Fruit fly (Drosophila melanogaster): ENCODE measurements around the gene Sras.
A peak's percentile ranks its signal among the peaks of the same experiment; 100 is the strongest.

Gene Sras

DNA sequence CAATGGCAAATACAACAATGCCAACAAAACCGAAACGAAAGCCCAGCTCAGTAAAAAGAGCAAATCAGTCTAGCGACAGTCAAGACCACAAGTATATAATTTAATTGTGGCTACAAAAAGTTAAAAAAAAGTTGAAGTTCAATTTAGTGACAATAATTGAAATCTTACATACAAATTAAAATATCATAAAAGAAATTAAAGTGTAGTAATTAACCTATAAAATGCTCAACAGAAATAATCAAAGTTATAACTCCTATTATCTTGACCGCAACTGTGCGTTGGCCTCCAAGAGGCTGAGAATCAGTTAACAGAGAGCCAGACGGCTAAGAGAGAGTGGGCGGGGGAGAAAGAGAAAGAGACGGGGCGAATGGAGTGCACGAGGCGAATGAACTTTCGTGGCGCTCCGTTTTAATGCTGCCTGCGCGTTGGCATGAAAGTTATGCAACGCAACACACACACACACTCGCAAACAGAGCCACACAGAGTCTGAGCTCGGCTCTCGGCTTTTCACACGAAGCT is 48.2 kb downstream of the Sras start (continued):
- peak; percentile 77 for TF ChIP-seq Nf-YB (GFP tag; optimal IDR thresholded peaks at IDR 0.05)
- peak; percentile 76 for TF ChIP-seq CG10431 (GFP tag; optimal IDR thresholded peaks at IDR 0.05)
- TF ChIP-seq CG12071 (GFP tag; optimal IDR thresholded peaks at IDR 0.05): no peak
- peak; percentile 60 for TF ChIP-seq CG1024 (GFP tag; IDR thresholded peaks at IDR 0.05)
- TF ChIP-seq fd64A (GFP tag; optimal IDR thresholded peaks at IDR 0.05): peak; percentile 49
- 0 out of 2 replicates have a peak, but pooled peaks have one; percentile 6 for TF ChIP-seq CG11247 (GFP tag; IDR thresholded peaks at IDR 0.05)
- peak; percentile 75 for TF ChIP-seq Hr3 (GFP tag; optimal IDR thresholded peaks at IDR 0.05)
- TF ChIP-seq cato (GFP tag; optimal IDR thresholded peaks at IDR 0.05; ENCODE audit: borderline replicate concordance): peak; percentile 38
- TF ChIP-seq cg (GFP tag; optimal IDR thresholded peaks at IDR 0.05): peak; percentile 48
- TF ChIP-seq sqz (GFP tag; optimal IDR thresholded peaks at IDR 0.05): peak; percentile 79
- TF ChIP-seq BEAF-32 (GFP tag; optimal IDR thresholded peaks at IDR 0.05): no peak
- TF ChIP-seq CG7271 (tag; optimal IDR thresholded peaks at IDR 0.05): peak; percentile 50
- TF ChIP-seq aop (GFP tag; IDR thresholded peaks at IDR 0.05): no peak
- TF ChIP-seq CG9215 (GFP tag; IDR thresholded peaks at IDR 0.05): no peak
- TF ChIP-seq CG2120 (GFP tag; optimal IDR thresholded peaks at IDR 0.05): peak; percentile 29
- TF ChIP-seq CG14667 (GFP tag; IDR thresholded peaks at IDR 0.05): peak; percentile 45
- TF ChIP-seq Side (GFP tag; optimal IDR thresholded peaks at IDR 0.05): peak; percentile 38
- no peak for TF ChIP-seq tll (GFP tag; optimal IDR thresholded peaks at IDR 0.05)
- TF ChIP-seq esg (GFP tag; conservative IDR thresholded peaks at IDR 0.05): peak; percentile 77
- TF ChIP-seq Trl (optimal IDR thresholded peaks at IDR 0.05): peak; percentile 6 to 46
- TF ChIP-seq Trl (GFP tag; optimal IDR thresholded peaks at IDR 0.05): peak; percentile 27
- TF ChIP-seq CG30403 (GFP tag; optimal IDR thresholded peaks at IDR 0.05): peak; percentile 82
- peak; percentile 1 for TF ChIP-seq Camta (GFP tag; optimal IDR thresholded peaks at IDR 0.05)
- TF ChIP-seq CG12769 (tag; optimal IDR thresholded peaks at IDR 0.05): peak; percentile 14
- TF ChIP-seq CG12104 (GFP tag; optimal IDR thresholded peaks at IDR 0.05): peak; percentile 41
- no peak for TF ChIP-seq HLH54F (GFP tag; optimal IDR thresholded peaks at IDR 0.05)
- no peak for TF ChIP-seq pzg (GFP tag; optimal IDR thresholded peaks at IDR 0.05)
- peak; percentile 65 for TF ChIP-seq wor (GFP tag; IDR thresholded peaks at IDR 0.05)
- 0 out of 2 replicates have a peak, but pooled peaks have one; percentile 16 for TF ChIP-seq Rfx (GFP tag; IDR thresholded peaks at IDR 0.05)
- no peak for TF ChIP-seq pita (GFP tag; optimal IDR thresholded peaks at IDR 0.05)
- TF ChIP-seq pho (GFP tag; optimal IDR thresholded peaks at IDR 0.05): peak; percentile 25
- TF ChIP-seq CG13287 (GFP tag; IDR thresholded peaks at IDR 0.05; ENCODE audit: partially characterized antibody): no peak
- peak; percentile 42 for TF ChIP-seq NC2β (GFP tag; optimal IDR thresholded peaks at IDR 0.05)
- peak; percentile 22 for TF ChIP-seq CG1832 (GFP tag; optimal IDR thresholded peaks at IDR 0.05)
- no peak for TF ChIP-seq Gsc (GFP tag; IDR thresholded peaks at IDR 0.05)
- TF ChIP-seq CG14965 (GFP tag; optimal IDR thresholded peaks at IDR 0.05; ENCODE audit: borderline replicate concordance): no peak
- peak; percentile 61 for TF ChIP-seq CG5245 (GFP tag; optimal IDR thresholded peaks at IDR 0.05)
- TF ChIP-seq CG7928 (GFP tag; optimal IDR thresholded peaks at IDR 0.05): no peak
- no peak for TF ChIP-seq CG32532 (GFP tag; IDR thresholded peaks at IDR 0.05)
- peak; percentile 64 for TF ChIP-seq CG12299 (tag; optimal IDR thresholded peaks at IDR 0.05)
- no peak for TF ChIP-seq CG42726 (GFP tag; IDR thresholded peaks at IDR 0.05; ENCODE audit: partially characterized antibody)
- no peak for TF ChIP-seq pan (optimal IDR thresholded peaks at IDR 0.05)
- peak in 1 of 2 experiments; percentile 66 for TF ChIP-seq pan (GFP tag; optimal IDR thresholded peaks at IDR 0.05 in 1 of 2, IDR thresholded peaks at IDR 0.05 in 1 of 2)
- TF ChIP-seq Jarid2 (GFP tag; optimal IDR thresholded peaks at IDR 0.05): peak; percentile 54
- no peak for TF ChIP-seq CG11456 (GFP tag; IDR thresholded peaks at IDR 0.05)
- TF ChIP-seq gce (GFP tag; IDR thresholded peaks at IDR 0.05): 0 out of 3 replicates have a peak, but pooled peaks have one; percentile 57
- peak; percentile 27 for TF ChIP-seq Antp (GFP tag; optimal IDR thresholded peaks at IDR 0.05)
- 0 out of 2 replicates have a peak, but pooled peaks have one; percentile 25 for TF ChIP-seq CG4360 (GFP tag; IDR thresholded peaks at IDR 0.05)
- TF ChIP-seq CG17612 (GFP tag; IDR thresholded peaks at IDR 0.05): no peak
- TF ChIP-seq pum (GFP tag; optimal IDR thresholded peaks at IDR 0.05): peak; percentile 60
- TF ChIP-seq zen (tag; optimal IDR thresholded peaks at IDR 0.05): peak; percentile 52
